In genomic region chr3L:6482838-6483237, dm6 we compare ENCODE assay signal across 2 fruit fly cellular contexts.
TF ChIP-seq lines count a peak whose summit lies in the region.

No protein-coding gene starts in this region.

TF ChIP-seq in whole organism, embryonic, 481 proteins besides CTCF, POLR2A, EP300 and RAD21 (continued from another document and continues in another):
- TF ChIP-seq ci (GFP tag; IDR thresholded peaks at IDR 0.05; lab: Robert Waterston, UW): peak; percentile 90
- TF ChIP-seq Oli (tag; optimal IDR thresholded peaks at IDR 0.05; lab: Kevin White, UChicago): peak; percentile 15
- TF ChIP-seq nmo (GFP tag; optimal IDR thresholded peaks at IDR 0.05; lab: Kevin White, UChicago): peak; percentile 36
- no peak for TF ChIP-seq repo (GFP tag; optimal IDR thresholded peaks at IDR 0.05; lab: Kevin White, UChicago)
- no peak for TF ChIP-seq YL-1 (GFP tag; optimal IDR thresholded peaks at IDR 0.05; lab: Kevin White, UChicago)
- no peak for TF ChIP-seq hkb (optimal IDR thresholded peaks at IDR 0.05; lab: Kevin White, UChicago)
- no peak for TF ChIP-seq hkb (GFP tag; IDR thresholded peaks at IDR 0.05; lab: Robert Waterston, UW)
- TF ChIP-seq tin (GFP tag; optimal IDR thresholded peaks at IDR 0.05; lab: Kevin White, UChicago): peak; percentile 5
- TF ChIP-seq Hr51 (GFP tag; optimal IDR thresholded peaks at IDR 0.05; lab: Kevin White, UChicago): peak in 1 of 2 experiments; percentile 60
- TF ChIP-seq mld (GFP tag; IDR thresholded peaks at IDR 0.05; lab: Robert Waterston, UW; ENCODE audit: partially characterized antibody): no peak
- no peak for TF ChIP-seq Dref (GFP tag; IDR thresholded peaks at IDR 0.05; lab: Robert Waterston, UW)
- peak; percentile 68 for TF ChIP-seq CG17359 (tag; optimal IDR thresholded peaks at IDR 0.05; lab: Kevin White, UChicago)
- peak; percentile 63 for TF ChIP-seq gem (tag; optimal IDR thresholded peaks at IDR 0.05; lab: Kevin White, UChicago)
- peak; percentile 34 for TF ChIP-seq Asciz (GFP tag; optimal IDR thresholded peaks at IDR 0.05; lab: Kevin White, UChicago)
- peak; percentile 93 for TF ChIP-seq Drgx (GFP tag; IDR thresholded peaks at IDR 0.05; lab: Robert Waterston, UW)
- peak; percentile 30 for TF ChIP-seq CG30403 (GFP tag; optimal IDR thresholded peaks at IDR 0.05; lab: Kevin White, UChicago)
- TF ChIP-seq CG4707 (GFP tag; optimal IDR thresholded peaks at IDR 0.05; lab: Kevin White, UChicago): peak; percentile 11
- peak; percentile 32 for TF ChIP-seq unpg (GFP tag; optimal IDR thresholded peaks at IDR 0.05; lab: Kevin White, UChicago)
- TF ChIP-seq CG2889 (GFP tag; IDR thresholded peaks at IDR 0.05; lab: Robert Waterston, UW): no peak
- TF ChIP-seq ATbp (GFP tag; optimal IDR thresholded peaks at IDR 0.05; lab: Kevin White, UChicago): peak; percentile 58
- TF ChIP-seq CG1529 (GFP tag; optimal IDR thresholded peaks at IDR 0.05; lab: Kevin White, UChicago): peak; percentile 21
- no peak for TF ChIP-seq stc (GFP tag; IDR thresholded peaks at IDR 0.05; lab: Robert Waterston, UW)
- peak; percentile 49; the same call in 1 of the 2 replicates for TF ChIP-seq CG5953 (GFP tag; IDR thresholded peaks at IDR 0.05; lab: Robert Waterston, UW)
- no peak for TF ChIP-seq peb (GFP tag; IDR thresholded peaks at IDR 0.05; lab: Robert Waterston, UW)
- no peak for TF ChIP-seq Max (GFP tag; optimal IDR thresholded peaks at IDR 0.05; lab: Kevin White, UChicago)
- TF ChIP-seq ssp (GFP tag; IDR thresholded peaks at IDR 0.05; lab: Robert Waterston, UW): 0 out of 2 replicates have a peak, but pooled peaks have one; percentile 22
- TF ChIP-seq Rx (GFP tag; IDR thresholded peaks at IDR 0.05; lab: Robert Waterston, UW): no peak; the same call in 1 of the 2 replicates
- TF ChIP-seq sens (GFP tag; lab: Kevin White, UChicago): peak; percentile 73
- no peak for TF ChIP-seq CG10431 (GFP tag; optimal IDR thresholded peaks at IDR 0.05; lab: Kevin White, UChicago)
- peak; percentile 23 for TF ChIP-seq grau (tag; optimal IDR thresholded peaks at IDR 0.05; lab: Kevin White, UChicago)
- TF ChIP-seq grn (GFP tag; optimal IDR thresholded peaks at IDR 0.05; lab: Kevin White, UChicago): no peak
- TF ChIP-seq vvl (GFP tag; IDR thresholded peaks at IDR 0.05; lab: Robert Waterston, UW): peak; percentile 92
- TF ChIP-seq CG6683 (GFP tag; optimal IDR thresholded peaks at IDR 0.05; lab: Kevin White, UChicago): no peak
- no peak for TF ChIP-seq aop (GFP tag; IDR thresholded peaks at IDR 0.05; lab: Robert Waterston, UW)
- no peak for TF ChIP-seq Bteb2 (GFP tag; optimal IDR thresholded peaks at IDR 0.05; lab: Kevin White, UChicago)
- no peak for TF ChIP-seq lov (optimal IDR thresholded peaks at IDR 0.05; lab: Kevin White, UChicago)
- TF ChIP-seq lov (GFP tag; IDR thresholded peaks at IDR 0.05; lab: Robert Waterston, UW): 0 out of 3 replicates have a peak, but pooled peaks have one; percentile 38
- peak; percentile 10 for TF ChIP-seq Sox100B (GFP tag; optimal IDR thresholded peaks at IDR 0.05; lab: Kevin White, UChicago)
- no peak for TF ChIP-seq CG4282 (GFP tag; optimal IDR thresholded peaks at IDR 0.05; lab: Kevin White, UChicago)
- TF ChIP-seq CG17912 (GFP tag; optimal IDR thresholded peaks at IDR 0.05; lab: Kevin White, UChicago): no peak
- no peak for TF ChIP-seq CG7745 (tag; optimal IDR thresholded peaks at IDR 0.05; lab: Kevin White, UChicago)
- TF ChIP-seq Ada2b (GFP tag; IDR thresholded peaks at IDR 0.05; lab: Robert Waterston, UW): peak; percentile 21; the same call in 1 of the 2 replicates
- TF ChIP-seq Meics (GFP tag; optimal IDR thresholded peaks at IDR 0.05; lab: Kevin White, UChicago): no peak
- TF ChIP-seq GATAe (GFP tag; conservative IDR thresholded peaks at IDR 0.05; lab: Robert Waterston, UW): no peak
- peak; percentile 8 for TF ChIP-seq oc (tag; optimal IDR thresholded peaks at IDR 0.05; lab: Kevin White, UChicago)
- TF ChIP-seq CG1647 (GFP tag; optimal IDR thresholded peaks at IDR 0.05; lab: Kevin White, UChicago): no peak
- no peak for TF ChIP-seq eyg (GFP tag; optimal IDR thresholded peaks at IDR 0.05; lab: Kevin White, UChicago)
- TF ChIP-seq CG9437 (GFP tag; optimal IDR thresholded peaks at IDR 0.05; lab: Kevin White, UChicago): peak; percentile 5
- TF ChIP-seq CG13123 (GFP tag; optimal IDR thresholded peaks at IDR 0.05; lab: Kevin White, UChicago): no peak
- peak; percentile 49 for TF ChIP-seq Blimp-1 (GFP tag; optimal IDR thresholded peaks at IDR 0.05; lab: Kevin White, UChicago)
- TF ChIP-seq ap (GFP tag; IDR thresholded peaks at IDR 0.05; lab: Robert Waterston, UW): 0 out of 2 replicates have a peak, but pooled peaks have one; percentile 14
- TF ChIP-seq CG10147 (GFP tag; optimal IDR thresholded peaks at IDR 0.05; lab: Kevin White, UChicago): no peak
- TF ChIP-seq CG12659 (GFP tag; optimal IDR thresholded peaks at IDR 0.05; lab: Kevin White, UChicago): no peak
- TF ChIP-seq Ptx1 (GFP tag; IDR thresholded peaks at IDR 0.05; lab: Robert Waterston, UW): peak; percentile 45; the same call in 1 of the 2 replicates
- no peak for TF ChIP-seq Doc2 (GFP tag; IDR thresholded peaks at IDR 0.05; lab: Robert Waterston, UW)
- TF ChIP-seq CG12071 (GFP tag; optimal IDR thresholded peaks at IDR 0.05; lab: Kevin White, UChicago): no peak
- peak; percentile 6 for TF ChIP-seq CG7556 (GFP tag; optimal IDR thresholded peaks at IDR 0.05; lab: Kevin White, UChicago)
- TF ChIP-seq CG17328 (GFP tag; IDR thresholded peaks at IDR 0.05; lab: Robert Waterston, UW): peak; percentile 60
- peak; percentile 31 for TF ChIP-seq Xbp1 (GFP tag; optimal IDR thresholded peaks at IDR 0.05; lab: Kevin White, UChicago)
- TF ChIP-seq Oaz (GFP tag; IDR thresholded peaks at IDR 0.05; lab: Robert Waterston, UW): 0 out of 2 replicates have a peak, but pooled peaks have one; percentile 4
- TF ChIP-seq HLH3B (GFP tag; IDR thresholded peaks at IDR 0.05; lab: Robert Waterston, UW): 0 out of 2 replicates have a peak, but pooled peaks have one; percentile 33
- peak; percentile 1 for TF ChIP-seq CG15269 (tag; optimal IDR thresholded peaks at IDR 0.05; lab: Kevin White, UChicago)
- TF ChIP-seq Pdp1 (GFP tag; optimal IDR thresholded peaks at IDR 0.05; lab: Kevin White, UChicago): peak in 1 of 2 experiments; percentile 13
- no peak for TF ChIP-seq CG11398 (GFP tag; optimal IDR thresholded peaks at IDR 0.05; lab: Kevin White, UChicago)
- peak in 1 of 2 experiments; percentile 5 for TF ChIP-seq dpn (GFP tag; optimal IDR thresholded peaks at IDR 0.05; lab: Kevin White, UChicago)
- peak; percentile 43 for TF ChIP-seq Ssrp (tag; optimal IDR thresholded peaks at IDR 0.05; lab: Kevin White, UChicago)

TF ChIP-seq in whole organism, prepupa, 60 proteins besides CTCF, POLR2A, EP300 and RAD21 (continued from another document):
- TF ChIP-seq OdsH (GFP tag; optimal IDR thresholded peaks at IDR 0.05; lab: Kevin White, UChicago) (peak; percentile 75), Gug (GFP tag; IDR thresholded peaks at IDR 0.05; lab: Robert Waterston, UW) (peak; percentile 92), salr (GFP tag; optimal IDR thresholded peaks at IDR 0.05; lab: Kevin White, UChicago) (peak in 1 of 2 experiments; percentile 81), fkh (GFP tag; optimal IDR thresholded peaks at IDR 0.05; lab: Kevin White, UChicago) (no peak), ss (GFP tag; optimal IDR thresholded peaks at IDR 0.05; lab: Kevin White, UChicago) (peak; percentile 31 to 58), CG8119 (GFP tag; IDR thresholded peaks at IDR 0.05; lab: Robert Waterston, UW) (peak; percentile 93), CG7368 (GFP tag; optimal IDR thresholded peaks at IDR 0.05; lab: Kevin White, UChicago) (peak; percentile 42), CG32006 (GFP tag; optimal IDR thresholded peaks at IDR 0.05; lab: Kevin White, UChicago) (peak; percentile 90), acj6 (GFP tag; optimal IDR thresholded peaks at IDR 0.05; lab: Kevin White, UChicago) (peak; percentile 59), spab (GFP tag; optimal IDR thresholded peaks at IDR 0.05; lab: Kevin White, UChicago) (peak; percentile 53), CG16779 (tag; optimal IDR thresholded peaks at IDR 0.05; lab: Kevin White, UChicago) (peak; percentile 68), dsx (GFP tag; optimal IDR thresholded peaks at IDR 0.05; lab: Kevin White, UChicago; ENCODE audit: poor library complexity, severe bottlenecking) (peak; percentile 24), CG11902 (GFP tag; optimal IDR thresholded peaks at IDR 0.05; lab: Kevin White, UChicago) (peak; percentile 4), Lpt (GFP tag; optimal IDR thresholded peaks at IDR 0.05; lab: Kevin White, UChicago) (peak; percentile 81), CG31627 (GFP tag; optimal IDR thresholded peaks at IDR 0.05; lab: Kevin White, UChicago) (no peak), CG15336 (GFP tag; IDR thresholded peaks at IDR 0.05; lab: Robert Waterston, UW) (peak; percentile 95), CG10669 (GFP tag; optimal IDR thresholded peaks at IDR 0.05; lab: Kevin White, UChicago) (peak; percentile 64), Eip78C (GFP tag; lab: Kevin White, UChicago) (peak; percentile 95), Ets21C (GFP tag; optimal IDR thresholded peaks at IDR 0.05; lab: Kevin White, UChicago) (peak; percentile 16), CG9139 (GFP tag; optimal IDR thresholded peaks at IDR 0.05; lab: Kevin White, UChicago) (peak; percentile 18), CG10631 (GFP tag; optimal IDR thresholded peaks at IDR 0.05; lab: Kevin White, UChicago) (peak; percentile 64), CG1621 (tag; optimal IDR thresholded peaks at IDR 0.05; lab: Kevin White, UChicago) (peak; percentile 8), CG34406 (GFP tag; optimal IDR thresholded peaks at IDR 0.05; lab: Kevin White, UChicago) (peak; percentile 48), CG8632 (GFP tag; optimal IDR thresholded peaks at IDR 0.05; lab: Kevin White, UChicago) (peak; percentile 27), CG6163 (GFP tag; IDR thresholded peaks at IDR 0.05; lab: Robert Waterston, UW) (peak; percentile 91), CG6792 (GFP tag; optimal IDR thresholded peaks at IDR 0.05; lab: Kevin White, UChicago) (peak; percentile 47), CG8319 (GFP tag; optimal IDR thresholded peaks at IDR 0.05; lab: Kevin White, UChicago) (peak; percentile 29), Sox102F (GFP tag; optimal IDR thresholded peaks at IDR 0.05; lab: Kevin White, UChicago) (no peak), fd85E (GFP tag; optimal IDR thresholded peaks at IDR 0.05; lab: Kevin White, UChicago) (no peak), Ets96B (tag; optimal IDR thresholded peaks at IDR 0.05; lab: Kevin White, UChicago) (peak; percentile 65), fd59A (GFP tag; optimal IDR thresholded peaks at IDR 0.05; lab: Kevin White, UChicago) (peak; percentile 9), lz (GFP tag; optimal IDR thresholded peaks at IDR 0.05; lab: Kevin White, UChicago) (peak; percentile 36), eg (GFP tag; IDR thresholded peaks at IDR 0.05; lab: Robert Waterston, UW) (peak; percentile 96), Smox (GFP tag; optimal IDR thresholded peaks at IDR 0.05; lab: Kevin White, UChicago) (peak; percentile 4), net (GFP tag; optimal IDR thresholded peaks at IDR 0.05; lab: Kevin White, UChicago) (peak; percentile 73), Eip75B (GFP tag; optimal IDR thresholded peaks at IDR 0.05; lab: Kevin White, UChicago) (peak; percentile 67)
TF ChIP-seq in whole organism, prepupa: peak in this region for 52.
